Worm (Caenorhabditis elegans) whole organism, mixed stage, embryonic: Measurements from ENCODE around the gene R07E4.3.

Experiments used
- blmp-1 ChIP-seq: fragments of 150-350 bp; optimal IDR thresholded peaks from 2 replicates; lab custom pipeline; 2014; ENCODE audit warnings: missing biosample characterization, missing genetic modification characterization
- elt-1 ChIP-seq: sonication (generic microtip); optimal IDR thresholded peaks from 2 replicates; lab custom pipeline; 2017; ENCODE audit warnings: missing genetic modification characterization, mild to moderate bottlenecking, missing compliant biosample characterization, antibody characterized with exemption, moderate library complexity, borderline replicate concordance; ENCODE audit not compliant: insufficient read depth
- mls-2 ChIP-seq: sonication (generic microtip); optimal IDR thresholded peaks from 2 replicates; lab custom pipeline; 2016; ENCODE audit warnings: mild to moderate bottlenecking, missing genetic modification characterization, moderate library complexity, missing compliant biosample characterization
- nhr-237 ChIP-seq: fragments of 150-350 bp; optimal IDR thresholded peaks from 2 replicates; lab custom pipeline; 2014; ENCODE audit warnings: missing biosample characterization, missing genetic modification characterization
- pha-4 ChIP-seq: fragments of 150-350 bp; optimal IDR thresholded peaks from 2 replicates; lab custom pipeline; 2018; ENCODE audit warnings: missing biosample characterization, missing genetic modification reagents, missing genetic modification characterization
- unc-120 ChIP-seq: sonication (generic microtip); optimal IDR thresholded peaks from 2 replicates; lab custom pipeline; 2017; ENCODE audit warnings: missing genetic modification characterization, missing compliant biosample characterization; ENCODE audit not compliant: poor library complexity, severe bottlenecking
- unc-62 ChIP-seq: fragments of 150-350 bp; optimal IDR thresholded peaks from 2 replicates; lab custom pipeline; 2014; ENCODE audit warnings: missing biosample characterization, missing genetic modification reagents, missing genetic modification characterization

DNA sequence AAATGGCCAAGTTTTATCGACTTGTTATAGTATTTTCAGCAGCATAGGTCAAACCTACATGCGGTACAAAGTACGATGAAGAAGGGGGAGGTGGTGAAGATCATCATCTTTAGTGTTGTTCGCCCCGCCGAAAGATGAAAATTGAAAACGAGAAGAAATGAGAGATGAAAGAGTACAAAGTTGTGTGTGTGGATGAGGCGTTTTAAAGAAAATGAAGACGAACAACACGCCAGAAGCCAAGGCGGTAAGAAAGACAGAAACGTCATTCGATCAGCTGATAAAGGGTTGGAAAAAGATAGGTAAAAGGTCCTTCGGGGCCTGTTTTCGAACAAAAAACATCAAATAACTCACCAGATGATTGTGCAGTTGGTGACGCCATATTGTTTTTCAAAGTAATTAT is 9.3 kb upstream of the R07E4.3 start:
- TF ChIP-seq unc-62 (GFP tag; lab: Kevin White, UChicago): no peak
- no peak for TF ChIP-seq mls-2 (tag; lab: Kevin White, UChicago)
- TF ChIP-seq unc-120 (tag; lab: Kevin White, UChicago): no peak
- no peak for TF ChIP-seq blmp-1
- TF ChIP-seq pha-4 (tag; lab: Kevin White, UChicago): no peak
- TF ChIP-seq nhr-237 (tag; lab: Kevin White, UChicago): no peak
- TF ChIP-seq elt-1 (tag; lab: Kevin White, UChicago): no peak
